Fruit fly (Drosophila melanogaster) whole organism, embryonic: ENCODE measurements around the gene CG15347.

Experiments used
- Antp ChIP-seq: fragments of 200-800 bp; sonication (Bioruptor generic); optimal IDR thresholded peaks from 3 replicates; lab custom pipeline; 2016; ENCODE audit warnings: missing biosample characterization, missing genetic modification characterization
- Atf-2 ChIP-seq: fragments of 200-800 bp; sonication (Bioruptor generic); optimal IDR thresholded peaks from 2 replicates; lab custom pipeline; 2016; ENCODE audit warnings: missing biosample characterization, missing genetic modification characterization
- Bdp1 ChIP-seq: fragments of 200-800 bp; sonication (Bioruptor generic); optimal IDR thresholded peaks from 3 replicates; lab custom pipeline; 2016; ENCODE audit warnings: missing biosample characterization, missing genetic modification characterization
- BtbVII ChIP-seq: fragments of 200-800 bp; sonication (Bioruptor generic); optimal IDR thresholded peaks from 3 replicates; lab custom pipeline; 2017; ENCODE audit warnings: missing biosample characterization, mild to moderate bottlenecking, missing genetic modification characterization
- CG1024 ChIP-seq: fragments of 200-800 bp; sonication (Bioruptor generic); IDR thresholded peaks from 2 replicates; pipeline ENCODE4 v1.3.6; 2022; ENCODE audit warnings: missing biosample characterization, missing genetic modification characterization
- CG12071 ChIP-seq: fragments of 200-800 bp; sonication (Bioruptor generic); optimal IDR thresholded peaks from 3 replicates; lab custom pipeline; 2018; ENCODE audit warnings: missing biosample characterization, mild to moderate bottlenecking, missing genetic modification characterization
- CG12219 ChIP-seq: fragments of 200-800 bp; sonication (Bioruptor generic); optimal IDR thresholded peaks from 3 replicates; lab custom pipeline; 2018; ENCODE audit warnings: missing biosample characterization, mild to moderate bottlenecking, missing genetic modification characterization
- CG14710 ChIP-seq: fragments of 200-800 bp; sonication (Bioruptor generic); optimal IDR thresholded peaks from 3 replicates; lab custom pipeline; 2019; ENCODE audit warnings: missing biosample characterization, mild to moderate bottlenecking, missing genetic modification characterization, moderate library complexity
- CG16863 ChIP-seq: fragments of 200-800 bp; sonication (Bioruptor generic); optimal IDR thresholded peaks from 3 replicates; lab custom pipeline; 2016; ENCODE audit warnings: missing biosample characterization, missing genetic modification characterization
- CG32772 ChIP-seq: fragments of 200-800 bp; sonication (Bioruptor generic); IDR thresholded peaks from 2 replicates; pipeline ENCODE4 v1.3.6; 2022; ENCODE audit warnings: missing biosample characterization, missing genetic modification characterization
- CG3726 ChIP-seq: fragments of 200-800 bp; sonication (Bioruptor generic); IDR thresholded peaks from 3 replicates; pipeline ENCODE4, ENCODE4 v1.3.6; 2022; ENCODE audit warnings: missing biosample characterization, missing genetic modification characterization
- CG4360 ChIP-seq: fragments of 200-800 bp; sonication (Bioruptor generic); IDR thresholded peaks from 2 replicates; pipeline ENCODE4 v1.3.6; 2022; ENCODE audit warnings: missing biosample characterization, missing genetic modification characterization
- CG4617 ChIP-seq: fragments of 200-800 bp; sonication (Bioruptor generic); optimal IDR thresholded peaks from 3 replicates; lab custom pipeline; 2016; ENCODE audit warnings: missing biosample characterization, missing genetic modification characterization, borderline replicate concordance
- CG5245 ChIP-seq: fragments of 200-800 bp; sonication (Bioruptor generic); optimal IDR thresholded peaks from 3 replicates; lab custom pipeline; 2016; ENCODE audit warnings: missing biosample characterization, missing genetic modification characterization
- CG5953 ChIP-seq: fragments of 200-800 bp; sonication (Bioruptor generic); IDR thresholded peaks from 2 replicates; pipeline ENCODE4 v1.3.6; 2022; ENCODE audit warnings: missing biosample characterization, missing genetic modification characterization
- CG6254 ChIP-seq: fragments of 200-800 bp; sonication (Bioruptor generic); optimal IDR thresholded peaks from 3 replicates; lab custom pipeline; 2017; ENCODE audit warnings: mild to moderate bottlenecking, missing biosample characterization, missing genetic modification reagents, missing genetic modification characterization
- CG7963 ChIP-seq: fragments of 200-800 bp; sonication (Bioruptor generic); IDR thresholded peaks from 3 replicates; pipeline ENCODE4 v1.3.6; 2022; ENCODE audit warnings: missing biosample characterization, missing genetic modification characterization; ENCODE audit not compliant: partially characterized antibody
- CG8290 ChIP-seq, 3 experiments: fragments of 200-800 bp; sonication (Bioruptor generic); optimal IDR thresholded peaks; 2 replicates each; lab custom pipeline; 2016 to 2019; ENCODE audit warnings: missing biosample characterization in 3 of 3, missing genetic modification characterization in 3 of 3, mild to moderate bottlenecking in 2 of 3, moderate library complexity in 1 of 3
- CG9797 ChIP-seq: fragments of 200-800 bp; sonication (Bioruptor generic); optimal IDR thresholded peaks from 3 replicates; lab custom pipeline; 2018; ENCODE audit warnings: missing biosample characterization, mild to moderate bottlenecking, missing genetic modification characterization
- CoRest ChIP-seq: fragments of 200-800 bp; sonication (Bioruptor generic); optimal IDR thresholded peaks from 3 replicates; lab custom pipeline; 2018; ENCODE audit warnings: missing biosample characterization, mild to moderate bottlenecking, missing genetic modification characterization, moderate library complexity
- CrebB ChIP-seq: fragments of 200-800 bp; sonication (Bioruptor generic); optimal IDR thresholded peaks from 3 replicates; lab custom pipeline; 2018; ENCODE audit warnings: missing biosample characterization, mild to moderate bottlenecking, missing genetic modification characterization
- Gsc ChIP-seq: fragments of 200-800 bp; sonication (Bioruptor generic); IDR thresholded peaks from 2 replicates; pipeline ENCODE4 v1.3.6; 2022; ENCODE audit warnings: missing biosample characterization, missing genetic modification characterization
- HLH4C ChIP-seq: fragments of 200-800 bp; sonication (Bioruptor generic); IDR thresholded peaks from 3 replicates; pipeline ENCODE4 v1.3.6; 2022; ENCODE audit warnings: missing biosample characterization, missing genetic modification characterization; ENCODE audit not compliant: partially characterized antibody
- HLHmδ ChIP-seq: fragments of 200-800 bp; sonication (Bioruptor generic); optimal IDR thresholded peaks from 2 replicates; lab custom pipeline; 2018; ENCODE audit warnings: missing biosample characterization, mild to moderate bottlenecking, missing genetic modification characterization, moderate library complexity
- HmgZ ChIP-seq: fragments of 200-800 bp; sonication (Bioruptor generic); optimal IDR thresholded peaks from 2 replicates; lab custom pipeline; 2018; ENCODE audit warnings: missing biosample characterization, mild to moderate bottlenecking, missing genetic modification characterization
- Hmr ChIP-seq: fragments of 200-800 bp; sonication (Bioruptor generic); optimal IDR thresholded peaks from 3 replicates; lab custom pipeline; 2017; ENCODE audit warnings: mild to moderate bottlenecking, missing biosample characterization, missing genetic modification reagents, missing genetic modification characterization
- Hmx ChIP-seq: fragments of 200-800 bp; sonication (Bioruptor generic); optimal IDR thresholded peaks from 2 replicates; lab custom pipeline; 2016; ENCODE audit warnings: missing biosample characterization, missing genetic modification characterization
- MBD-R2 ChIP-seq: fragments of 200-800 bp; sonication (Bioruptor generic); IDR thresholded peaks from 2 replicates; pipeline ENCODE4 v1.3.6; 2022; ENCODE audit warnings: missing biosample characterization, missing genetic modification characterization
- Nf-YA ChIP-seq: fragments of 200-800 bp; sonication (Bioruptor generic); IDR thresholded peaks from 2 replicates; pipeline ENCODE4 v1.3.6; 2022; ENCODE audit warnings: missing biosample characterization, missing genetic modification characterization
- Poxn ChIP-seq: fragments of 200-800 bp; sonication (Bioruptor generic); IDR thresholded peaks from 2 replicates; pipeline ENCODE4 v1.3.6; 2022; ENCODE audit warnings: missing biosample characterization, missing genetic modification characterization
- Rx ChIP-seq: fragments of 200-800 bp; sonication (Bioruptor generic); IDR thresholded peaks from 2 replicates; pipeline ENCODE4 v1.3.6; 2022; ENCODE audit warnings: missing biosample characterization, missing genetic modification characterization
- Usf ChIP-seq: fragments of 200-800 bp; sonication (Bioruptor generic); optimal IDR thresholded peaks from 2 replicates; lab custom pipeline; 2017; ENCODE audit warnings: missing genotype, missing biosample characterization, missing genetic modification characterization
- abd-A ChIP-seq: fragments of 200-800 bp; sonication (Bioruptor generic); optimal IDR thresholded peaks from 3 replicates; lab custom pipeline; 2019; ENCODE audit warnings: missing biosample characterization, mild to moderate bottlenecking, missing genetic modification characterization, moderate library complexity
- ac ChIP-seq: fragments of 200-800 bp; sonication (Bioruptor generic); optimal IDR thresholded peaks from 3 replicates; lab custom pipeline; 2017; ENCODE audit warnings: missing biosample characterization, mild to moderate bottlenecking, missing genetic modification characterization
- ap ChIP-seq: fragments of 200-800 bp; sonication (Bioruptor generic); IDR thresholded peaks from 2 replicates; pipeline ENCODE4 v1.3.6; 2022; ENCODE audit warnings: missing biosample characterization, missing genetic modification characterization
- btn ChIP-seq: fragments of 200-800 bp; sonication (Bioruptor generic); optimal IDR thresholded peaks from 2 replicates; lab custom pipeline; 2016; ENCODE audit warnings: missing biosample characterization, missing genetic modification characterization
- caup ChIP-seq: fragments of 200-800 bp; sonication (Bioruptor generic); optimal IDR thresholded peaks from 3 replicates; lab custom pipeline; 2017; ENCODE audit warnings: missing biosample characterization, mild to moderate bottlenecking, missing genetic modification characterization, moderate library complexity; ENCODE audit not compliant: severe bottlenecking
- cwo ChIP-seq: fragments of 200-800 bp; sonication (Bioruptor generic); optimal IDR thresholded peaks from 3 replicates; lab custom pipeline; 2017; ENCODE audit warnings: missing biosample characterization, missing genetic modification characterization, mild to moderate bottlenecking, moderate library complexity, missing genetic modification reagents
- fru ChIP-seq: fragments of >200 bp; optimal IDR thresholded peaks from 2 replicates; lab custom pipeline; 2017
- kni ChIP-seq: fragments of 200-800 bp; sonication (Bioruptor generic); optimal IDR thresholded peaks from 3 replicates; lab custom pipeline; 2017; ENCODE audit warnings: mild to moderate bottlenecking, missing biosample characterization, missing genetic modification reagents, missing genetic modification characterization
- lola ChIP-seq, 3 experiments: fragments of >200 bp in 2 of 3; fragments of 200-800 bp in 1 of 3; sonication (Bioruptor generic) in 1 of 3; optimal IDR thresholded peaks; 2 replicates each; lab custom pipeline; 2017 to 2019; ENCODE audit warnings: missing biosample characterization in 3 of 3, missing genetic modification characterization in 3 of 3, mild to moderate bottlenecking in 1 of 3, moderate library complexity in 1 of 3
- mld ChIP-seq: fragments of 200-800 bp; sonication (Bioruptor generic); IDR thresholded peaks from 3 replicates; pipeline ENCODE4 v1.3.6; 2022; ENCODE audit warnings: missing biosample characterization, missing genetic modification characterization; ENCODE audit not compliant: partially characterized antibody
- odd ChIP-seq: fragments of 200-800 bp; sonication (Bioruptor generic); optimal IDR thresholded peaks from 2 replicates; lab custom pipeline; 2017; ENCODE audit warnings: missing biosample characterization, mild to moderate bottlenecking, missing genetic modification characterization
- pan ChIP-seq, 4 experiments: fragments of >200 bp in 3 of 4; fragments of 200-800 bp in 1 of 4; sonication (Bioruptor generic) in 1 of 4; optimal IDR thresholded peaks in 3 of 4; IDR thresholded peaks in 1 of 4; 2 replicates each; pipeline versions ENCODE4 v1.3.6 to Lab custom; 2017 to 2022; ENCODE audit warnings: missing biosample characterization in 2 of 4, missing genetic modification characterization in 2 of 4, mixed read lengths in 1 of 4
- run ChIP-seq: fragments of 200-800 bp; sonication (Bioruptor generic); optimal IDR thresholded peaks from 3 replicates; lab custom pipeline; 2018; ENCODE audit warnings: missing biosample characterization, mild to moderate bottlenecking, missing genetic modification characterization
- sens-2 ChIP-seq: fragments of 200-800 bp; sonication (Bioruptor generic); IDR thresholded peaks from 2 replicates; pipeline ENCODE4 v1.3.6; 2022; ENCODE audit warnings: missing biosample characterization, missing genetic modification characterization
- ttk ChIP-seq: fragments of 200-800 bp; sonication (Bioruptor generic); IDR thresholded peaks from 2 replicates; pipeline ENCODE4 v2.1.2; 2022; ENCODE audit warnings: missing biosample characterization, missing genetic modification characterization
- z ChIP-seq: fragments of 200-800 bp; sonication (Bioruptor generic); IDR thresholded peaks from 3 replicates; pipeline ENCODE4 v1.3.6; 2022; ENCODE audit warnings: missing biosample characterization, missing genetic modification characterization
- zen ChIP-seq: fragments of 200-800 bp; sonication (Bioruptor generic); optimal IDR thresholded peaks from 3 replicates; lab custom pipeline; 2018; ENCODE audit warnings: missing biosample characterization, mild to moderate bottlenecking, missing genetic modification characterization, moderate library complexity

The CG15347 gene

dm6 chrX:8420772-8421448 lies 39.8 kb downstream of the CG15347 start (continued):
- TF ChIP-seq CG1024 (GFP tag; lab: Robert Waterston, UW) (no peak), ttk (no peak), kni (GFP tag; lab: Kevin White, UChicago) (no peak), CG7963 (GFP tag; lab: Robert Waterston, UW) (no peak), fru (no peak), HLHmδ (GFP tag; lab: Kevin White, UChicago) (peak; percentile 40), cwo (GFP tag; lab: Kevin White, UChicago) (peak; percentile 9), zen (tag; lab: Kevin White, UChicago) (no peak), CoRest (tag; lab: Kevin White, UChicago) (no peak), CG4360 (GFP tag; lab: Robert Waterston, UW) (no peak), CG32772 (no peak), CG4617 (GFP tag; lab: Kevin White, UChicago) (no peak), ac (no peak), CG12071 (GFP tag; lab: Kevin White, UChicago) (no peak), CG9797 (GFP tag; lab: Kevin White, UChicago) (no peak), CG14710 (no peak), Gsc (GFP tag; lab: Robert Waterston, UW) (no peak), z (GFP tag; lab: Robert Waterston, UW) (0 out of 3 replicates have a peak, but pooled peaks have one; percentile 14), Rx (no peak), HLH4C (GFP tag; lab: Robert Waterston, UW) (no peak), Hmr (GFP tag; lab: Kevin White, UChicago) (no peak), btn (no peak), Hmx (GFP tag; lab: Kevin White, UChicago) (no peak), ap (GFP tag; lab: Robert Waterston, UW) (no peak), Poxn (GFP tag; lab: Robert Waterston, UW) (no peak), BtbVII (peak; percentile 49), CG8290 (GFP tag; optimal IDR thresholded peaks at IDR 0.05; lab: Kevin White, UChicago) (no peak), CG8290 (tag; optimal IDR thresholded peaks at IDR 0.05; lab: Kevin White, UChicago) (no peak), caup (no peak), sens-2 (GFP tag; lab: Robert Waterston, UW) (no peak), CG5953 (0 out of 2 replicates have a peak, but pooled peaks have one; percentile 13), MBD-R2 (GFP tag; lab: Robert Waterston, UW) (0 out of 2 replicates have a peak, but pooled peaks have one; percentile 22), CrebB (tag; lab: Kevin White, UChicago) (no peak), mld (GFP tag; lab: Robert Waterston, UW) (no peak), HmgZ (tag; lab: Kevin White, UChicago) (no peak), CG12219 (GFP tag; lab: Kevin White, UChicago) (no peak), Nf-YA (no peak), abd-A (no peak), run (tag; lab: Kevin White, UChicago) (no peak), Bdp1 (no peak), pan (optimal IDR thresholded peaks at IDR 0.05; lab: Kevin White, UChicago) (no peak), pan (GFP tag; optimal IDR thresholded peaks at IDR 0.05 in 1 of 2, IDR thresholded peaks at IDR 0.05 in 1 of 2) (peak in 1 of 2 experiments; percentile 9), CG5245 (GFP tag; lab: Kevin White, UChicago) (no peak), CG3726 (GFP tag; lab: Robert Waterston, UW) (no peak), Usf (no peak), CG6254 (GFP tag; lab: Kevin White, UChicago) (no peak), CG16863 (GFP tag; lab: Kevin White, UChicago) (no peak), lola (GFP tag; optimal IDR thresholded peaks at IDR 0.05; lab: Kevin White, UChicago) (peak in 1 of 3 experiments; percentile 43), Atf-2 (no peak), Antp (GFP tag; lab: Kevin White, UChicago) (no peak), odd (GFP tag; lab: Kevin White, UChicago) (no peak)
